Fruit fly (Drosophila melanogaster) S2 (cell line): ENCODE measurements around the gene Snx6.

Experiments
- CG8478 ChIP-seq: fragments of >200 bp; optimal IDR thresholded peaks from 2 replicates; lab custom pipeline; 2018
- CTCF ChIP-seq, 2 experiments: fragments of >200 bp; optimal IDR thresholded peaks; 2 replicates each; lab custom pipeline; 2018

Gene Snx6

dm6 chr2L:8220393-8220934, at the start of gene Snx6:
TSS of gene Snx6 (minus strand) at chr2L:8220741.
- no peak for TF ChIP-seq CTCF (optimal IDR thresholded peaks at IDR 0.05; lab: Kevin White, UChicago)
- no peak for TF ChIP-seq CG8478 (lab: Kevin White, UChicago)

dm6 chr2L:8268679-8269078, 48.1 kb upstream of the Snx6 start:
- no peak for TF ChIP-seq CTCF (optimal IDR thresholded peaks at IDR 0.05; lab: Kevin White, UChicago)
- no peak for TF ChIP-seq CG8478 (lab: Kevin White, UChicago)

dm6 chr2L:8266670-8267435, 46.3 kb upstream of the Snx6 start:
- TF ChIP-seq CTCF (optimal IDR thresholded peaks at IDR 0.05; lab: Kevin White, UChicago) = no peak
- no peak for TF ChIP-seq CG8478 (lab: Kevin White, UChicago)

- TF ChIP-seq CTCF (optimal IDR thresholded peaks at IDR 0.05; lab: Kevin White, UChicago) = no peak
- TF ChIP-seq CG8478 (lab: Kevin White, UChicago) = no peak
These were observed 45.6 kb upstream of the Snx6 start for dm6 chr2L:8266145-8266544.

dm6 chr2L:8257401-8258266, 37.1 kb upstream of the Snx6 start, which contains the start of gene CG8086:
TSS of gene CG8086 (minus strand) at chr2L:8257502.
- no peak for TF ChIP-seq CG8478 (lab: Kevin White, UChicago)
- TF ChIP-seq CTCF (optimal IDR thresholded peaks at IDR 0.05; lab: Kevin White, UChicago) = no peak

dm6 chr2L:8255406-8255805, 34.9 kb upstream of the Snx6 start:
- TF ChIP-seq CTCF (optimal IDR thresholded peaks at IDR 0.05; lab: Kevin White, UChicago) = no peak
- no peak for TF ChIP-seq CG8478 (lab: Kevin White, UChicago)

dm6 chr2L:8243903-8244302, 23.4 kb upstream of the Snx6 start, which contains the start of gene CG43057:
TSS of gene CG43057 (minus strand) at chr2L:8244003.
- TF ChIP-seq CG8478 (lab: Kevin White, UChicago) = no peak
- no peak for TF ChIP-seq CTCF (optimal IDR thresholded peaks at IDR 0.05; lab: Kevin White, UChicago)

dm6 chr2L:8242186-8242585, 21.6 kb upstream of the Snx6 start, which contains the start of gene CG14277:
TSS of gene CG14277 (plus strand) at chr2L:8242486.
- TF ChIP-seq CTCF (optimal IDR thresholded peaks at IDR 0.05; lab: Kevin White, UChicago) (no peak), CG8478 (lab: Kevin White, UChicago) (no peak)

- TF ChIP-seq CTCF (optimal IDR thresholded peaks at IDR 0.05; lab: Kevin White, UChicago) = no peak
- TF ChIP-seq CG8478 (lab: Kevin White, UChicago) = no peak
These were observed 21.2 kb upstream of the Snx6 start, which contains the start of gene Spn28F for dm6 chr2L:8241700-8242099. TSS of gene Spn28F (minus strand) at chr2L:8241800.

dm6 chr2L:8239712-8240245, 19.2 kb upstream of the Snx6 start, which contains the start of gene Pvr:
TSS of gene Pvr (minus strand) at chr2L:8239878.
- TF ChIP-seq CG8478 (lab: Kevin White, UChicago) (no peak), CTCF (optimal IDR thresholded peaks at IDR 0.05; lab: Kevin White, UChicago) (peak in 1 of 2 experiments; percentile 55)

dm6 chr2L:8239032-8239650, 18.6 kb upstream of the Snx6 start:
- TF ChIP-seq CTCF (optimal IDR thresholded peaks at IDR 0.05; lab: Kevin White, UChicago) (no peak), CG8478 (lab: Kevin White, UChicago) (no peak)

- TF ChIP-seq CTCF (optimal IDR thresholded peaks at IDR 0.05; lab: Kevin White, UChicago) (no peak), CG8478 (lab: Kevin White, UChicago) (no peak)
These were observed 13.0 kb upstream of the Snx6 start for dm6 chr2L:8233571-8233970.

- TF ChIP-seq CTCF (optimal IDR thresholded peaks at IDR 0.05; lab: Kevin White, UChicago) (no peak), CG8478 (lab: Kevin White, UChicago) (no peak)
These were observed 11.8 kb upstream of the Snx6 start for dm6 chr2L:8232389-8232788.

dm6 chr2L:8230255-8230654, 9.7 kb upstream of the Snx6 start:
- no peak for TF ChIP-seq CG8478 (lab: Kevin White, UChicago)
- TF ChIP-seq CTCF (optimal IDR thresholded peaks at IDR 0.05; lab: Kevin White, UChicago) = no peak
